Worm (Caenorhabditis elegans) whole organism, midembryonic: ENCODE results near the gene Y113G7B.28.

ENCODE experiments used
- T22C8.4 ChIP-seq: fragments of 200-800 bp; sonication (Bioruptor generic); IDR thresholded peaks from 2 replicates; pipeline ENCODE4 v1.3.6; 2022; ENCODE audit warnings: missing genetic modification characterization, missing compliant biosample characterization
- cog-1 ChIP-seq: sonication (generic microtip); optimal IDR thresholded peaks from 2 replicates; lab custom pipeline; 2016; ENCODE audit warnings: missing genetic modification characterization, missing compliant biosample characterization
- flt-1 ChIP-seq: fragments of 200-800 bp; sonication (Bioruptor generic); IDR thresholded peaks from 2 replicates; pipeline ENCODE4 v1.3.6; 2022; ENCODE audit warnings: missing genetic modification characterization, missing compliant biosample characterization
- klf-2 ChIP-seq: fragments of 200-800 bp; sonication (Bioruptor generic); conservative IDR thresholded peaks from 2 replicates; pipeline ENCODE4 v1.3.6; 2022; ENCODE audit warnings: missing genetic modification reagents, missing genetic modification characterization, missing compliant biosample characterization
- med-1 ChIP-seq: sonication (generic microtip); optimal IDR thresholded peaks from 2 replicates; lab custom pipeline; 2017; ENCODE audit warnings: missing genetic modification characterization, mild to moderate bottlenecking, missing compliant biosample characterization, antibody characterized with exemption, missing genetic modification reagents; ENCODE audit not compliant: insufficient read depth
- ref-1 ChIP-seq: fragments of 200-800 bp; sonication (Bioruptor generic); conservative IDR thresholded peaks from 2 replicates; pipeline ENCODE4 v1.3.6; 2022; ENCODE audit warnings: missing genetic modification reagents, missing genetic modification characterization, missing compliant biosample characterization
- tab-1 ChIP-seq: fragments of 200-800 bp; sonication (Bioruptor generic); IDR thresholded peaks from 2 replicates; pipeline ENCODE4 v1.3.6; 2022; ENCODE audit warnings: missing genetic modification characterization, missing compliant biosample characterization
- ztf-23 ChIP-seq: fragments of 200-800 bp; sonication (Bioruptor generic); IDR thresholded peaks from 2 replicates; pipeline ENCODE4 v1.3.6; 2022; ENCODE audit warnings: missing genetic modification reagents, missing genetic modification characterization, missing compliant biosample characterization
- ztf-29 ChIP-seq: fragments of 200-800 bp; sonication (Bioruptor generic); IDR thresholded peaks from 2 replicates; pipeline ENCODE4 v1.3.6; 2022; ENCODE audit warnings: missing genetic modification reagents, missing genetic modification characterization, missing compliant biosample characterization

Gene Y113G7B.28

DNA sequence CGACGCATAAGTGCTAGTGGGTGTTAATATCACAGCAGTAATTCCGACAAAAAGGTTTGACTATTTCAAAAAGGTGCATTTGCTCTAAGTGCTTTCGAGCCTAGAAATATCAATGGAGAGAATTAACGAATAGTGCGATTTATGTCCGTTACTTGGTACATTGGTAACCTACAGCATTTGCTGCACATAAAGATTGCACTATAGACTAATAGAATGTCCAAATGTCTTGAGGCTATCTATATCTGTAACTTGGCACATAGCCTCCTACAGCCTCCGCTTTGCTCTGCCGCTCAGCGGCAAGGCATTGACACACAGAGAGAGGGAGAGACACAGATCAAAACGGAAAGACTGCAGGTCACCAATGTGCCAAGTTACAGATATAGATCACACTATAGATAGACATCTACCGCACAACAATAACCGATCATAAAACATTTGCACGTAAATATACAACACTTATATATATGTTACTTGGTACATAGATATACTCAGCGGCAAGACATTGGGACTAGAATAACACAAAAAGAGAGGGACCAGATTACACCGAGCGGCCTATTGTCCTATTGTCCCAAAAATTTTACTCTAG, at the start of gene Y113G7B.28, which contains the start of gene srh-217:
Gene Y113G7B.28 (plus strand): TSS at position 536 of the 586 bp plus-strand sequence.
Gene srh-217 (minus strand): TSS at position 101 of the 586 bp plus-strand sequence.
- TF ChIP-seq med-1 (GFP tag; lab: Kevin White, UChicago) (no peak), tab-1 (no peak), klf-2 (GFP tag; lab: Robert Waterston, UW) (no peak), flt-1 (GFP tag; lab: Robert Waterston, UW) (no peak), ztf-23 (GFP tag; lab: Robert Waterston, UW) (no peak), ztf-29 (GFP tag; lab: Robert Waterston, UW) (no peak), cog-1 (tag; lab: Kevin White, UChicago) (no peak)

DNA sequence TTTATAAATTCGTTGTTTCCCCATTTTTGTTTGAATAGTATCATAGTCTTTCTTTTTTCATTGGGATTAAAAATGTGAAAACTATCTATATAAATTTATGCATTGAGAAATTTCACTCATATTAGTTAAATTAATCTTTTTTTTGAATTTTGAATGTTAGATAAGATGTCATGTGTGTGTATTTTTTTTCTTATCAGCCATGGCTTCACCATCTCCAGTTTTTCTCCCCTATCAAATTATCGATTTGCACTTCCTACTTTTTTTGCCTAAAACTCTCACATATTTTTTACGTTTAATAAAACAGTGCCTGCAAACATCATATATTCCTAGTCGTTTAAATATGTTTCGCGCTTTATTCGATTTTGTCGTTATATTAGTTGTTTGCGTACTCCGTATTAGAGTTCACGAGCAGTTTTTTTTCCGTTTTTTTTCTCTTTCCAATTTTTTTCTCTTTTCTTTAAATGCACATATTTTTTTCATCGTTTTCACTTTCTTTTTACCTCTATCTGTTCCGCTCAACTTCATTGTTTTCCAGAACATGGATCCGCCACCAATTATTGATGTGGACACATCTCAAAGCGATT, 48.0 kb upstream of the Y113G7B.28 start, which contains the start of gene Y113G7A.13:
Gene Y113G7A.13 (plus strand): TSS at position 534 of the 584 bp plus-strand sequence.
- no peak for TF ChIP-seq klf-2 (GFP tag; lab: Robert Waterston, UW)
- no peak for TF ChIP-seq med-1 (GFP tag; lab: Kevin White, UChicago)

DNA sequence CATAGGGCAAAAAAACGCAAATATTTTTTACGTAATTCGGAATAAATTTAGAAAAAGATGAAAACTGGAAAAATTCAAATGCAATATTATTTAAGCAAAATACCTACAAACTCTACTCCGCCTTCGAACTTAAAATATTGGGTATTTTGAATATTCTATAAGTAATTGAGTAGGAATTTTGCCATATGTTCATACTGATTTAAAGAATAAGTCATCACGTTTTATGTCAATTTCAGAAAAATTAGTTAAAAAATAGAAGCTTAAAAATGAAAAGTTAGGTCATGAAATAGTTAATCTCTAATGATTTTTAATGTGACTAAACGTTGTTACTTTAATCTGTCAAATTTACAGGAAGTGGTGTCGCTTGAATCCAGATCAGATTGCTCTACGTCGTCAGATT, 44.4 kb upstream of the Y113G7B.28 start, which contains the start of gene F19B2.7:
Gene F19B2.7 (plus strand): TSS at position 301 of the 400 bp plus-strand sequence.
- no peak for TF ChIP-seq T22C8.4 (GFP tag; lab: Robert Waterston, UW)
- no peak for TF ChIP-seq klf-2 (GFP tag; lab: Robert Waterston, UW)
- TF ChIP-seq ref-1 (GFP tag; lab: Robert Waterston, UW): no peak
- TF ChIP-seq med-1 (GFP tag; lab: Kevin White, UChicago): no peak
- no peak for TF ChIP-seq flt-1 (GFP tag; lab: Robert Waterston, UW)
- no peak for TF ChIP-seq tab-1
- no peak for TF ChIP-seq ztf-29 (GFP tag; lab: Robert Waterston, UW)
- TF ChIP-seq cog-1 (tag; lab: Kevin White, UChicago): no peak
- no peak for TF ChIP-seq ztf-23 (GFP tag; lab: Robert Waterston, UW)

DNA sequence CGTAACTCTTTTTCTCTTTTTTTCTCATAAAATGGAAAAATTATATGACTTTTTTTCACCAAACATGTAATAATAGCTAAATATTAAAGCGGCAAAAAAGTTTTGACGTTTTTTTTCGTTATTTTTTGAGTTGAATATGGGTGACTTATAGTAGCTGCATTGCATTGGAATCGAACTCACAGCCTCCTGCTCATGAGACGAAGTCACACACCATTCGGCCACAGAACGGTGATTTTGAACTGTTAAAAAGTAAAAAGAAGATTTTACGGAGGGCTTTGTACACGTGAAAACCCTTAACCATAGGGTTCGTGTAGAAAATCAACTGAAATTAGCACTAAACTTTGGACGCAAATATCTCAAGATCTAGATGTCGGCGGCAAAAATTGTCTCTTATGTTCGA, 43.9 kb upstream of the Y113G7B.28 start:
- TF ChIP-seq ref-1 (GFP tag; lab: Robert Waterston, UW) (no peak), tab-1 (no peak), klf-2 (GFP tag; lab: Robert Waterston, UW) (no peak), flt-1 (GFP tag; lab: Robert Waterston, UW) (no peak), cog-1 (tag; lab: Kevin White, UChicago) (no peak), ztf-29 (GFP tag; lab: Robert Waterston, UW) (no peak), ztf-23 (GFP tag; lab: Robert Waterston, UW) (no peak), med-1 (GFP tag; lab: Kevin White, UChicago) (no peak)

ce11 chrV:20158223-20158622, 37.6 kb upstream of the Y113G7B.28 start, which contains the start of gene F19B2.6:
Gene F19B2.6, plus strand, starts transcription at chrV:20158523.
- no peak for TF ChIP-seq tab-1
- no peak for TF ChIP-seq flt-1 (GFP tag; lab: Robert Waterston, UW)
- TF ChIP-seq klf-2 (GFP tag; lab: Robert Waterston, UW): no peak
- no peak for TF ChIP-seq med-1 (GFP tag; lab: Kevin White, UChicago)
- no peak for TF ChIP-seq ref-1 (GFP tag; lab: Robert Waterston, UW)
- no peak for TF ChIP-seq cog-1 (tag; lab: Kevin White, UChicago)
- TF ChIP-seq ztf-23 (GFP tag; lab: Robert Waterston, UW): no peak
- no peak for TF ChIP-seq T22C8.4 (GFP tag; lab: Robert Waterston, UW)
- TF ChIP-seq ztf-29 (GFP tag; lab: Robert Waterston, UW): no peak

DNA sequence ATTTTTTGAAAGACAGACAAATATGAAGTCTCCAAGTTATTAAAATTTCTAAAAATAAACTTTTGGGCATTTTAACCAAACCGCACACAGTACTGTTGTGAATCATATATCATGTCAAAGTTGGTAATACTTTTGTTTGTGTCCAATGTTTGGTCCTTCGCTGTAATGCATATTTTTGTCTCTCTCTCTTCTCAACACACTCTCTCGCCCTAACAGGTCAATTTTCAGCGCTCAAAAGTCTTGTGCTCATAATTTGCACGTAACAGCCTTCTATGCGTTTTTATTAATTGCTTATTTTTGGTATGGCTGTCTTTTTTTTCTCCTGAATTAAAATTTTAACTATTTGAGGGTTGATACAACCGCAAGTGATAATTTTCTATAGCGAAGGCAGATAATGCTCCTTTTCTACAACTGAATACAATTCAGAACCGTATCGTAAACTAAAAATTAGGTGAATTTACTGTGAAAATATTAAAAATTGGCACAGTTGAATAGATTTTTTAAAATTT, 34.0 kb upstream of the Y113G7B.28 start:
- TF ChIP-seq ref-1 (GFP tag; lab: Robert Waterston, UW): no peak

DNA sequence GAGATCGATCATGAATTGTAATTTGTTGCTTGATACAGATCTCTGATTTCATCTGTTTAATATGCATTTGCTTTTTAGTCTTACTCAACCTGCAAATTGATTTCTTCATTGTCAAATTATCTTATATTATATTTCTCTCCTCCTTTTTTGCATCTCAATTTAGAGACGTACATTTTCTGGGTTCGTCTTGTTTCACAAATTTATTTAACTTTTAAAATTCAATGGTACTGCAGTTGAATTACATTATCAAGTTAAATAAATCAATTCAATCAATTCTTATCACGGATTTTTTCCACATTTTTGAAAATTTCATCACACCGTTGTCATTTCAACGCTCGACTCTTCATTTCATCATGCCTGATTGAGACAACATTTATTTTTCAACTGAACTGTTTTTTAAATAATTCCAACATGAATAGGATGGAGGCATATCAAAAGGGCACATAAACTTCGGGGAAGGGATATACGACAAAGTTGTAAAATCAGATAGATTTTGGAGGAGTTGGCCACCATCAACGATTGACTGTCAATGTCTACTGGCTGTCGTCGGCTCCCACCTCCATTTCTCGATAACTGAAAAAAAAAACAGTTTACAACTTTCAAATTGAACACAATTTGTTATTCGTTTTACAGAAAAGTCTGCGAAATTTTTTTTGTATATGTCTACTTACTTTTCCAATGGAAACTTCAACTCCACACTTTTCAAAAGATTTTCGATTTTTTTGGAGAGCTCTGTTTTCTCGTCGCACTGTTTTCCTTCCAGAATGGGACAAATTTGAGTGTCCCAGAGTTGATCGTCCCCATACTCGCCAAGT, 33.3 kb upstream of the Y113G7B.28 start:
- TF ChIP-seq cog-1 (tag; lab: Kevin White, UChicago) (no peak), ztf-23 (GFP tag; lab: Robert Waterston, UW) (no peak), flt-1 (GFP tag; lab: Robert Waterston, UW) (no peak), tab-1 (no peak)

ce11 chrV:20163105-20163449, 32.7 kb upstream of the Y113G7B.28 start:
- no peak for TF ChIP-seq ztf-29 (GFP tag; lab: Robert Waterston, UW)
- no peak for TF ChIP-seq T22C8.4 (GFP tag; lab: Robert Waterston, UW)
- no peak for TF ChIP-seq ztf-23 (GFP tag; lab: Robert Waterston, UW)
- TF ChIP-seq flt-1 (GFP tag; lab: Robert Waterston, UW): no peak
- no peak for TF ChIP-seq ref-1 (GFP tag; lab: Robert Waterston, UW)
- no peak for TF ChIP-seq med-1 (GFP tag; lab: Kevin White, UChicago)
- no peak for TF ChIP-seq klf-2 (GFP tag; lab: Robert Waterston, UW)
- no peak for TF ChIP-seq tab-1
- TF ChIP-seq cog-1 (tag; lab: Kevin White, UChicago): no peak
